Worm (Caenorhabditis elegans) whole organism, L4/young adult: ENCODE data around the gene C03H5.4.

Experiments used
- W03F9.2 ChIP-seq: fragments of 150-350 bp; optimal IDR thresholded peaks from 2 replicates; lab custom pipeline; 2014; ENCODE audit warnings: missing biosample characterization, missing genetic modification characterization
- dao-5 ChIP-seq: sonication (generic microtip); optimal IDR thresholded peaks from 2 replicates; lab custom pipeline; 2016; ENCODE audit warnings: missing genotype, missing genetic modification characterization, moderate library complexity, missing compliant biosample characterization
- him-1 ChIP-seq: sonication (generic microtip); optimal IDR thresholded peaks from 2 replicates; lab custom pipeline; 2016; ENCODE audit warnings: missing genotype, missing genetic modification reagents, missing genetic modification characterization, missing compliant biosample characterization

DNA sequence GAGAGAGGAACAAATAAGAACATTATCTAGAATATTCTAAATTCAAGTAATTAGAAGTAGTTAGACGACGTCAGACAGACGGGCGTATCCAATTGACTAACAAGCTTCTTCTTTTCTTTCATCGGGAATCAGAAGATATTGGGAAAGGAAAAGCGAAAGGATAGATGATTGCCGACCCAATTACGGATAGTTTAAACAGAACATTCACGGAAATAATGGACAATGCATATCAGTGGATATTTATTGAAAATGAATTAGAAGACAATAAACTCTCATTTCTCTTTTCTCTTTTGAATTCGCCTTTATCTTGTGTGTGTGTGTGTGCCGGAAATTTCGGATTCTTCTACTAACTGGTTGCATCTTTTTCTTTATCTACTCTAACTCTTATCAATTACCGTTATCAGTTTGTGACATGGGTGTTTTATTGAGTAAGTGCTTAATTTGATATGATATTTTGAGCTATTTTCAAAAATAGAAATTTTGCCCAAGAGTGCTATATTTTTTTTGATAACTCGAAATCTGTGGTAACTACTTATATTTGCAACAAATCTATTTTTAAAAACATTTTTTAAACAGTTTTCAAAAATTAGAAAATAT, 41.1 kb upstream of the C03H5.4 start:
- no peak for TF ChIP-seq W03F9.2
- no peak for TF ChIP-seq him-1 (tag; lab: Kevin White, UChicago)
- no peak for TF ChIP-seq dao-5
